Worm (Caenorhabditis elegans) whole organism, L1 larva: Measurements from ENCODE around the gene srlf-37.

Experiments used
- C16A3.4 ChIP-seq: fragments of 150-350 bp; optimal IDR thresholded peaks from 2 replicates; lab custom pipeline; 2014; ENCODE audit warnings: missing biosample characterization, missing genetic modification characterization
- C34B4.2 ChIP-seq: sonication (generic microtip); optimal IDR thresholded peaks from 2 replicates; lab custom pipeline; 2017; ENCODE audit warnings: mild to moderate bottlenecking, missing genetic modification characterization, missing compliant biosample characterization
- blmp-1 ChIP-seq: fragments of 150-350 bp; optimal IDR thresholded peaks from 2 replicates; lab custom pipeline; 2014; ENCODE audit warnings: missing biosample characterization, missing genetic modification characterization
- ceh-8 ChIP-seq: fragments of 200-800 bp; sonication (Bioruptor generic); optimal IDR thresholded peaks from 2 replicates; lab custom pipeline; 2018; ENCODE audit warnings: mild to moderate bottlenecking, missing genetic modification characterization, moderate library complexity, missing compliant biosample characterization
- ceh-82 ChIP-seq, 3 experiments: fragments of 150-350 bp in 1 of 3; sonication (generic microtip) in 2 of 3; optimal IDR thresholded peaks; 2 replicates each; lab custom pipeline; 2014 to 2017; ENCODE audit warnings: missing biosample characterization in 3 of 3, missing genetic modification characterization in 3 of 3
- ceh-88 ChIP-seq: fragments of 200-800 bp; sonication (Bioruptor generic); IDR thresholded peaks from 2 replicates; pipeline ENCODE4 v1.3.6; 2022; ENCODE audit warnings: missing genetic modification characterization, missing compliant biosample characterization
- efl-1 ChIP-seq, 4 experiments: fragments of 150-350 bp; optimal IDR thresholded peaks in 3 of 4; peaks in 1 of 4; 1 replicate in 1 of 4; 2 replicates in 3 of 4; lab custom pipeline; 2014; ENCODE audit warnings: missing biosample characterization in 2 of 4, missing genetic modification characterization in 2 of 4, missing genetic modification reagents in 2 of 4
- elt-2 ChIP-seq: sonication (generic microtip); optimal IDR thresholded peaks from 2 replicates; lab custom pipeline; 2016; ENCODE audit warnings: missing genetic modification characterization, mild to moderate bottlenecking, inconsistent platforms, missing compliant biosample characterization, missing genetic modification reagents
- elt-3 ChIP-seq, 6 experiments: fragments of 150-350 bp in 1 of 6; sonication (generic microtip); optimal IDR thresholded peaks; 2 replicates each; lab custom pipeline; 2017 to 2018; ENCODE audit warnings: missing biosample characterization in 6 of 6, missing genetic modification characterization in 6 of 6, inconsistent platforms in 1 of 6
- fkh-10 ChIP-seq: sonication (generic microtip); optimal IDR thresholded peaks from 2 replicates; lab custom pipeline; 2017; ENCODE audit warnings: missing biosample characterization, missing genetic modification reagents, missing genetic modification characterization
- fkh-4 ChIP-seq: sonication (generic microtip); optimal IDR thresholded peaks from 2 replicates; lab custom pipeline; 2016; ENCODE audit warnings: missing compliant biosample characterization, missing genetic modification characterization, borderline replicate concordance
- fkh-8 ChIP-seq: sonication (generic microtip); optimal IDR thresholded peaks from 2 replicates; lab custom pipeline; 2016; ENCODE audit warnings: mild to moderate bottlenecking, missing genetic modification characterization, missing compliant biosample characterization
- hlh-17 ChIP-seq: fragments of 200-800 bp; sonication (Bioruptor generic); optimal IDR thresholded peaks from 2 replicates; lab custom pipeline; 2018; ENCODE audit warnings: missing genetic modification characterization, mild to moderate bottlenecking, missing compliant biosample characterization, moderate library complexity, borderline replicate concordance
- irx-1 ChIP-seq: sonication (generic microtip); optimal IDR thresholded peaks from 2 replicates; lab custom pipeline; 2016; ENCODE audit warnings: missing genetic modification characterization, missing compliant biosample characterization
- isw-1 ChIP-seq: fragments of 200-800 bp; sonication (Bioruptor generic); IDR thresholded peaks from 2 replicates; pipeline ENCODE4 v1.3.6; 2022; ENCODE audit warnings: missing genetic modification characterization, missing compliant biosample characterization
- jun-1 ChIP-seq: fragments of 150-350 bp; optimal IDR thresholded peaks from 2 replicates; lab custom pipeline; 2014; ENCODE audit warnings: missing biosample characterization, missing genetic modification reagents, missing genetic modification characterization
- lin-14 ChIP-seq: fragments of 200-800 bp; sonication (Bioruptor generic); optimal IDR thresholded peaks from 2 replicates; lab custom pipeline; 2018; ENCODE audit warnings: mild to moderate bottlenecking, missing genetic modification characterization, moderate library complexity, missing compliant biosample characterization
- lin-35 ChIP-seq, 2 experiments: fragments of 150-350 bp; optimal IDR thresholded peaks; 2 replicates each; lab custom pipeline; 2014; ENCODE audit warnings: missing biosample characterization in 2 of 2, missing genetic modification characterization in 2 of 2, missing genetic modification reagents in 2 of 2
- lin-39 ChIP-seq: fragments of 150-350 bp; optimal IDR thresholded peaks from 2 replicates; lab custom pipeline; 2014; ENCODE audit warnings: missing biosample characterization, missing genetic modification reagents, missing genetic modification characterization
- lsy-2 ChIP-seq, 2 experiments: fragments of 150-350 bp; optimal IDR thresholded peaks; 2 replicates each; lab custom pipeline; 2014; ENCODE audit warnings: missing biosample characterization in 2 of 2, missing genetic modification characterization in 2 of 2
- mdl-1 ChIP-seq, 2 experiments: fragments of 150-350 bp; optimal IDR thresholded peaks; 2 replicates each; lab custom pipeline; 2014 to 2017; ENCODE audit warnings: missing biosample characterization in 2 of 2, missing genetic modification characterization in 2 of 2, inconsistent platforms in 1 of 2
- nhr-12 ChIP-seq: sonication (generic microtip); optimal IDR thresholded peaks from 2 replicates; lab custom pipeline; 2017; ENCODE audit warnings: missing biosample characterization, missing genetic modification characterization
- nhr-19 ChIP-seq: fragments of 200-800 bp; sonication (Bioruptor generic); conservative IDR thresholded peaks from 2 replicates; pipeline ENCODE4 v1.3.6; 2022; ENCODE audit warnings: missing genetic modification characterization, missing compliant biosample characterization
- nhr-20 ChIP-seq: sonication (generic microtip); optimal IDR thresholded peaks from 2 replicates; lab custom pipeline; 2016; ENCODE audit warnings: mild to moderate bottlenecking, missing genetic modification characterization, missing compliant biosample characterization
- nhr-47 ChIP-seq: sonication (generic microtip); optimal IDR thresholded peaks from 2 replicates; lab custom pipeline; 2016; ENCODE audit warnings: mild to moderate bottlenecking, missing genetic modification characterization, moderate library complexity, missing compliant biosample characterization
- nhr-71 ChIP-seq: sonication (generic microtip); optimal IDR thresholded peaks from 2 replicates; lab custom pipeline; 2016; ENCODE audit warnings: mild to moderate bottlenecking, missing genetic modification characterization, moderate library complexity, missing compliant biosample characterization
- nhr-85 ChIP-seq: sonication (generic microtip); peaks from one replicate; lab custom pipeline; 2016; ENCODE audit warnings: missing genetic modification characterization, inconsistent platforms, missing compliant biosample characterization
- nhr-90 ChIP-seq: sonication (generic microtip); optimal IDR thresholded peaks from 2 replicates; lab custom pipeline; 2016; ENCODE audit warnings: mild to moderate bottlenecking, missing genetic modification characterization, missing compliant biosample characterization; ENCODE audit not compliant: poor library complexity
- rnt-1 ChIP-seq: sonication (generic microtip); optimal IDR thresholded peaks from 2 replicates; lab custom pipeline; 2016; ENCODE audit warnings: mild to moderate bottlenecking, missing genetic modification characterization, moderate library complexity, missing compliant biosample characterization
- skn-1 ChIP-seq: fragments of 150-350 bp; optimal IDR thresholded peaks from 2 replicates; lab custom pipeline; 2014; ENCODE audit warnings: missing biosample characterization, missing genetic modification characterization
- snpc-4 ChIP-seq: fragments of 150-350 bp; optimal IDR thresholded peaks from 2 replicates; lab custom pipeline; 2014; ENCODE audit warnings: missing biosample characterization, missing genetic modification characterization
- snu-23 ChIP-seq: sonication (generic microtip); optimal IDR thresholded peaks from 2 replicates; lab custom pipeline; 2016; ENCODE audit warnings: missing genetic modification characterization, missing compliant biosample characterization
- sox-4 ChIP-seq: sonication (generic microtip); optimal IDR thresholded peaks from 2 replicates; lab custom pipeline; 2016; ENCODE audit warnings: missing genetic modification characterization, missing compliant biosample characterization
- swsn-7 ChIP-seq: sonication (generic microtip); optimal IDR thresholded peaks from 2 replicates; lab custom pipeline; 2016; ENCODE audit warnings: missing genetic modification characterization, missing compliant biosample characterization
- tlp-1 ChIP-seq: fragments of 150-350 bp; optimal IDR thresholded peaks from 2 replicates; lab custom pipeline; 2014; ENCODE audit warnings: missing biosample characterization, missing genetic modification characterization
- unc-130 ChIP-seq: fragments of 150-350 bp; optimal IDR thresholded peaks from 2 replicates; lab custom pipeline; 2017; ENCODE audit warnings: missing biosample characterization, missing genetic modification characterization, inconsistent platforms
- unc-62 ChIP-seq: fragments of 150-350 bp; optimal IDR thresholded peaks from 2 replicates; lab custom pipeline; 2014; ENCODE audit warnings: missing biosample characterization, missing genetic modification reagents, missing genetic modification characterization
- unc-86 ChIP-seq: sonication (generic microtip); optimal IDR thresholded peaks from 2 replicates; lab custom pipeline; 2016; ENCODE audit warnings: missing genetic modification characterization, missing compliant biosample characterization
- vab-15 ChIP-seq: sonication (generic microtip); optimal IDR thresholded peaks from 2 replicates; lab custom pipeline; 2017; ENCODE audit warnings: missing genotype, mild to moderate bottlenecking, missing genetic modification characterization, missing compliant biosample characterization
- zip-4 ChIP-seq: fragments of 200-800 bp; sonication (Bioruptor generic); optimal IDR thresholded peaks from 2 replicates; lab custom pipeline; 2018; ENCODE audit warnings: mild to moderate bottlenecking, missing genetic modification characterization, moderate library complexity, missing compliant biosample characterization

The srlf-37 gene

ce11 chrV:642750-643149, 38.7 kb upstream of the srlf-37 start, which contains the start of gene nhr-190:
nhr-190 (minus strand) TSS chrV:642924.
- TF ChIP-seq ceh-8 (GFP tag; lab: Kevin White, UChicago), result no peak
- TF ChIP-seq nhr-20, result peak; percentile 22
- TF ChIP-seq elt-3 (tag; optimal IDR thresholded peaks at IDR 0.05; lab: Kevin White, UChicago), result no peak
- peak in 1 of 3 experiments; percentile 2 for TF ChIP-seq ceh-82 (tag; optimal IDR thresholded peaks at IDR 0.05; lab: Kevin White, UChicago)
- TF ChIP-seq swsn-7, result peak; percentile 30
- TF ChIP-seq efl-1 (optimal IDR thresholded peaks at IDR 0.05; lab: Kevin White, UChicago), result peak; percentile 31 to 47
- TF ChIP-seq efl-1 (GFP tag; optimal IDR thresholded peaks at IDR 0.05 in 1 of 2; lab: Kevin White, UChicago), result no peak
- TF ChIP-seq irx-1 (tag; lab: Kevin White, UChicago), result no peak
- TF ChIP-seq C34B4.2, result no peak
- TF ChIP-seq fkh-8 (tag; lab: Kevin White, UChicago), result peak; percentile 41
- TF ChIP-seq vab-15 (tag; lab: Kevin White, UChicago), result no peak
- TF ChIP-seq unc-86 (tag; lab: Kevin White, UChicago), result no peak
- TF ChIP-seq rnt-1 (tag; lab: Kevin White, UChicago), result peak; percentile 33
- TF ChIP-seq hlh-17, result no peak
- TF ChIP-seq snpc-4, result no peak

ce11 chrV:638328-638727, 34.3 kb upstream of the srlf-37 start, which contains the start of gene srj-37:
srj-37 (plus strand) TSS chrV:638628.
- TF ChIP-seq nhr-19 (no peak), sox-4 (tag; lab: Kevin White, UChicago) (no peak), rnt-1 (tag; lab: Kevin White, UChicago) (no peak), hlh-17 (no peak), nhr-47 (no peak), isw-1 (GFP tag; lab: Robert Waterston, UW) (no peak), jun-1 (tag; lab: Kevin White, UChicago) (no peak), tlp-1 (tag; lab: Kevin White, UChicago) (no peak), unc-130 (no peak), unc-62 (no peak), efl-1 (optimal IDR thresholded peaks at IDR 0.05; lab: Kevin White, UChicago) (no peak), efl-1 (GFP tag; optimal IDR thresholded peaks at IDR 0.05 in 1 of 2; lab: Kevin White, UChicago) (no peak), skn-1 (tag; lab: Kevin White, UChicago) (no peak), nhr-12 (tag; lab: Kevin White, UChicago) (no peak), zip-4 (GFP tag; lab: Kevin White, UChicago) (no peak), nhr-20 (no peak), lsy-2 (tag; optimal IDR thresholded peaks at IDR 0.05; lab: Kevin White, UChicago) (no peak), swsn-7 (no peak), fkh-10 (GFP tag; lab: Kevin White, UChicago) (no peak)

ce11 chrV:636281-636680, 32.3 kb upstream of the srlf-37 start, which contains the start of gene pals-31:
pals-31 (plus strand) TSS chrV:636581.
- TF ChIP-seq tlp-1 (tag; lab: Kevin White, UChicago) (no peak), elt-3 (tag; optimal IDR thresholded peaks at IDR 0.05; lab: Kevin White, UChicago) (no peak)
- TF ChIP-seq, all 84 proteins: peak for 0

- peak; percentile 27 for TF ChIP-seq C16A3.4
- TF ChIP-seq lin-14 (GFP tag; lab: Kevin White, UChicago), result peak; percentile 95
- peak; percentile 0 for TF ChIP-seq nhr-90 (tag; lab: Kevin White, UChicago)
- TF ChIP-seq ceh-88 (GFP tag; lab: Robert Waterston, UW), result no peak
- TF ChIP-seq lin-35 (GFP tag; optimal IDR thresholded peaks at IDR 0.05; lab: Kevin White, UChicago), result peak in 1 of 2 experiments; percentile 67
- no peak for TF ChIP-seq lin-39 (tag; lab: Kevin White, UChicago)
- no peak for TF ChIP-seq zip-4 (GFP tag; lab: Kevin White, UChicago)
- peak in 1 of 2 experiments; percentile 10 for TF ChIP-seq lsy-2 (tag; optimal IDR thresholded peaks at IDR 0.05; lab: Kevin White, UChicago)
- TF ChIP-seq nhr-20, result peak; percentile 33
- TF ChIP-seq efl-1 (optimal IDR thresholded peaks at IDR 0.05; lab: Kevin White, UChicago), result no peak
- no peak for TF ChIP-seq efl-1 (GFP tag; optimal IDR thresholded peaks at IDR 0.05 in 1 of 2; lab: Kevin White, UChicago)
- TF ChIP-seq snpc-4, result peak; percentile 66
- peak; percentile 35 for TF ChIP-seq blmp-1 (tag; lab: Kevin White, UChicago)
- peak; percentile 29 for TF ChIP-seq elt-2 (tag; lab: Kevin White, UChicago)
- no peak for TF ChIP-seq fkh-4
- peak in 1 of 6 experiments; percentile 8 for TF ChIP-seq elt-3 (tag; optimal IDR thresholded peaks at IDR 0.05; lab: Kevin White, UChicago)
- TF ChIP-seq nhr-71 (tag; lab: Kevin White, UChicago), result peak; percentile 27
- peak; percentile 20 for TF ChIP-seq unc-130
- TF ChIP-seq snu-23 (GFP tag; lab: Kevin White, UChicago), result peak; percentile 44
- peak in 1 of 2 experiments; percentile 47 for TF ChIP-seq mdl-1 (tag; optimal IDR thresholded peaks at IDR 0.05; lab: Kevin White, UChicago)
- TF ChIP-seq nhr-85 (tag; lab: Kevin White, UChicago), result peak; percentile 80
These were observed 31.6 kb upstream of the srlf-37 start for ce11 chrV:635630-636029.
